Fruit fly (Drosophila melanogaster) whole organism, embryonic: ENCODE measurements around the gene mop.

ENCODE experiments used
- Bdp1 ChIP-seq: fragments of 200-800 bp; sonication (Bioruptor generic); optimal IDR thresholded peaks from 3 replicates; lab custom pipeline; 2016; ENCODE audit warnings: missing biosample characterization, missing genetic modification characterization
- CG10209 ChIP-seq: fragments of 200-800 bp; sonication (Bioruptor generic); optimal IDR thresholded peaks from 3 replicates; lab custom pipeline; 2017; ENCODE audit warnings: missing biosample characterization, mild to moderate bottlenecking, missing genetic modification characterization, missing genetic modification reagents
- CG12236 ChIP-seq: fragments of 200-800 bp; sonication (Bioruptor generic); optimal IDR thresholded peaks from 2 replicates; lab custom pipeline; 2016; ENCODE audit warnings: missing biosample characterization, missing genetic modification characterization
- CG13775 ChIP-seq: fragments of 200-800 bp; sonication (Bioruptor generic); optimal IDR thresholded peaks from 3 replicates; lab custom pipeline; 2017; ENCODE audit warnings: missing biosample characterization, mild to moderate bottlenecking, missing genetic modification characterization
- CG14965 ChIP-seq: fragments of 200-800 bp; sonication (Bioruptor generic); optimal IDR thresholded peaks from 2 replicates; lab custom pipeline; 2016; ENCODE audit warnings: missing biosample characterization, missing genetic modification characterization, borderline replicate concordance
- CG1602 ChIP-seq: fragments of 200-800 bp; sonication (Bioruptor generic); optimal IDR thresholded peaks from 3 replicates; lab custom pipeline; 2016; ENCODE audit warnings: missing biosample characterization, missing genetic modification characterization
- CG31224 ChIP-seq: fragments of 200-800 bp; sonication (Bioruptor generic); IDR thresholded peaks from 2 replicates; pipeline ENCODE4 v1.3.6; 2022; ENCODE audit warnings: missing biosample characterization, missing genetic modification characterization
- CG32772 ChIP-seq: fragments of 200-800 bp; sonication (Bioruptor generic); IDR thresholded peaks from 2 replicates; pipeline ENCODE4 v1.3.6; 2022; ENCODE audit warnings: missing biosample characterization, missing genetic modification characterization
- CG3281 ChIP-seq: fragments of 200-800 bp; sonication (Bioruptor generic); optimal IDR thresholded peaks from 3 replicates; lab custom pipeline; 2017; ENCODE audit warnings: missing biosample characterization, mild to moderate bottlenecking, missing genetic modification characterization
- CG4854 ChIP-seq: fragments of 200-800 bp; sonication (Bioruptor generic); optimal IDR thresholded peaks from 2 replicates; lab custom pipeline; 2016; ENCODE audit warnings: missing biosample characterization, missing genetic modification characterization, inconsistent platforms
- CG5180 ChIP-seq: fragments of 200-800 bp; sonication (Bioruptor generic); optimal IDR thresholded peaks from 3 replicates; lab custom pipeline; 2017; ENCODE audit warnings: missing biosample characterization, missing genetic modification characterization, mild to moderate bottlenecking, moderate library complexity, missing genetic modification reagents
- CG6654 ChIP-seq: fragments of 200-800 bp; sonication (Bioruptor generic); optimal IDR thresholded peaks from 2 replicates; lab custom pipeline; 2017; ENCODE audit warnings: missing biosample characterization, mild to moderate bottlenecking, missing genetic modification characterization
- CG6683 ChIP-seq: fragments of 200-800 bp; sonication (Bioruptor generic); optimal IDR thresholded peaks from 2 replicates; lab custom pipeline; 2017; ENCODE audit warnings: missing biosample characterization, mild to moderate bottlenecking, missing genetic modification characterization, missing genetic modification reagents
- CG8290 ChIP-seq, 3 experiments: fragments of 200-800 bp; sonication (Bioruptor generic); optimal IDR thresholded peaks; 2 replicates each; lab custom pipeline; 2016 to 2019; ENCODE audit warnings: missing biosample characterization in 3 of 3, missing genetic modification characterization in 3 of 3, mild to moderate bottlenecking in 2 of 3, moderate library complexity in 1 of 3
- CG8924 ChIP-seq: fragments of 200-800 bp; optimal IDR thresholded peaks from 3 replicates; lab custom pipeline; 2019; ENCODE audit warnings: missing biosample characterization, mild to moderate bottlenecking, missing genetic modification characterization, moderate library complexity
- CG9876 ChIP-seq: fragments of 200-800 bp; sonication (Bioruptor generic); optimal IDR thresholded peaks from 2 replicates; lab custom pipeline; 2016; ENCODE audit warnings: missing biosample characterization, missing genetic modification characterization
- Camta ChIP-seq: fragments of 200-800 bp; sonication (Bioruptor generic); optimal IDR thresholded peaks from 2 replicates; lab custom pipeline; 2016; ENCODE audit warnings: missing biosample characterization, missing genetic modification characterization
- Deaf1 ChIP-seq: fragments of 200-800 bp; optimal IDR thresholded peaks from 3 replicates; lab custom pipeline; 2019; ENCODE audit warnings: missing biosample characterization, mild to moderate bottlenecking, missing genetic modification characterization, moderate library complexity
- Dek ChIP-seq: fragments of 200-800 bp; sonication (Bioruptor generic); optimal IDR thresholded peaks from 3 replicates; lab custom pipeline; 2019; ENCODE audit warnings: missing biosample characterization, mild to moderate bottlenecking, missing genetic modification characterization, moderate library complexity
- Dip2 ChIP-seq: fragments of 200-800 bp; sonication (Bioruptor generic); IDR thresholded peaks from 2 replicates; pipeline ENCODE4 v1.3.6; 2022; ENCODE audit warnings: missing biosample characterization, missing genetic modification characterization
- Dll ChIP-seq: fragments of 200-800 bp; sonication (Bioruptor generic); IDR thresholded peaks from 4 replicates; pipeline ENCODE4 v1.3.6; 2022; ENCODE audit warnings: missing biosample characterization, missing genetic modification characterization; ENCODE audit not compliant: partially characterized antibody
- Doc2 ChIP-seq: fragments of 200-800 bp; sonication (Bioruptor generic); IDR thresholded peaks from 2 replicates; pipeline ENCODE4 v1.3.6; 2022; ENCODE audit warnings: missing biosample characterization, missing genetic modification characterization
- E2f1 ChIP-seq: fragments of 200-800 bp; sonication (Bioruptor generic); IDR thresholded peaks from 2 replicates; pipeline ENCODE4 v1.3.6; 2022; ENCODE audit warnings: missing biosample characterization, missing genetic modification characterization
- E2f2 ChIP-seq: fragments of 200-800 bp; sonication (Bioruptor generic); IDR thresholded peaks from 2 replicates; pipeline ENCODE4 v1.3.6; 2022; ENCODE audit warnings: missing biosample characterization, missing genetic modification characterization
- Eip74EF ChIP-seq, 2 experiments: fragments of 200-800 bp in 1 of 2; fragments of >200 bp in 1 of 2; sonication (Bioruptor generic) in 1 of 2; optimal IDR thresholded peaks; 2 replicates each; lab custom pipeline; 2017 to 2019; ENCODE audit warnings: missing biosample characterization in 2 of 2, missing genetic modification characterization in 2 of 2, mild to moderate bottlenecking in 1 of 2, moderate library complexity in 1 of 2
- Ets97D ChIP-seq: fragments of 200-800 bp; sonication (Bioruptor generic); optimal IDR thresholded peaks from 3 replicates; lab custom pipeline; 2016; ENCODE audit warnings: missing biosample characterization, missing genetic modification characterization
- Gug ChIP-seq: fragments of 200-800 bp; sonication (Bioruptor generic); IDR thresholded peaks from 4 replicates; pipeline ENCODE4 v1.3.6; 2022; ENCODE audit warnings: missing biosample characterization, missing genetic modification characterization
- Hmr ChIP-seq: fragments of 200-800 bp; sonication (Bioruptor generic); optimal IDR thresholded peaks from 3 replicates; lab custom pipeline; 2017; ENCODE audit warnings: mild to moderate bottlenecking, missing biosample characterization, missing genetic modification reagents, missing genetic modification characterization
- Lhr ChIP-seq: fragments of 200-800 bp; sonication (Bioruptor generic); optimal IDR thresholded peaks from 3 replicates; lab custom pipeline; 2017; ENCODE audit warnings: mild to moderate bottlenecking, missing biosample characterization, missing genetic modification reagents, missing genetic modification characterization
- MESR4 ChIP-seq: fragments of 200-800 bp; sonication (Bioruptor generic); optimal IDR thresholded peaks from 2 replicates; lab custom pipeline; 2018; ENCODE audit warnings: missing biosample characterization, mild to moderate bottlenecking, missing genetic modification characterization, moderate library complexity
- NFAT ChIP-seq: fragments of 200-800 bp; sonication (Bioruptor generic); IDR thresholded peaks from 2 replicates; pipeline ENCODE4 v1.3.6; 2022; ENCODE audit warnings: missing biosample characterization, missing genetic modification characterization
- Nf-YB ChIP-seq: fragments of 200-800 bp; sonication (Bioruptor generic); optimal IDR thresholded peaks from 3 replicates; lab custom pipeline; 2019; ENCODE audit warnings: missing biosample characterization, mild to moderate bottlenecking, missing genetic modification characterization, moderate library complexity
- Ssrp ChIP-seq: fragments of 200-800 bp; sonication (Bioruptor generic); optimal IDR thresholded peaks from 2 replicates; lab custom pipeline; 2018; ENCODE audit warnings: missing biosample characterization, mild to moderate bottlenecking, missing genetic modification characterization, moderate library complexity
- Xrp1 ChIP-seq: fragments of 200-800 bp; sonication (Bioruptor generic); IDR thresholded peaks from 2 replicates; pipeline ENCODE4 v1.3.6; 2022; ENCODE audit warnings: missing biosample characterization, missing genetic modification characterization
- ash1 ChIP-seq: fragments of 200-800 bp; sonication (Bioruptor generic); optimal IDR thresholded peaks from 2 replicates; lab custom pipeline; 2018; ENCODE audit warnings: missing biosample characterization, mild to moderate bottlenecking, missing genetic modification characterization
- corto ChIP-seq: fragments of 200-800 bp; sonication (Bioruptor generic); optimal IDR thresholded peaks from 2 replicates; lab custom pipeline; 2016; ENCODE audit warnings: missing biosample characterization, mild to moderate bottlenecking, missing genetic modification characterization, moderate library complexity
- dm ChIP-seq: fragments of 200-800 bp; sonication (Bioruptor generic); optimal IDR thresholded peaks from 3 replicates; lab custom pipeline; 2016; ENCODE audit warnings: missing biosample characterization, missing genetic modification characterization
- esg ChIP-seq: fragments of 200-800 bp; sonication (Bioruptor generic); conservative IDR thresholded peaks from 2 replicates; pipeline ENCODE4 v1.3.6; 2022; ENCODE audit warnings: missing biosample characterization, missing genetic modification characterization
- grn ChIP-seq: fragments of 200-800 bp; sonication (Bioruptor generic); optimal IDR thresholded peaks from 3 replicates; lab custom pipeline; 2017; ENCODE audit warnings: missing biosample characterization, missing genetic modification characterization
- ken ChIP-seq: fragments of 200-800 bp; sonication (Bioruptor generic); IDR thresholded peaks from 3 replicates; pipeline ENCODE4 v1.3.6; 2022; ENCODE audit warnings: missing biosample characterization, missing genetic modification characterization
- lab ChIP-seq: fragments of 200-800 bp; sonication (Bioruptor generic); optimal IDR thresholded peaks from 3 replicates; lab custom pipeline; 2017; ENCODE audit warnings: missing biosample characterization, missing genetic modification characterization, mild to moderate bottlenecking, moderate library complexity, missing genetic modification reagents
- lilli ChIP-seq: fragments of 200-800 bp; sonication (Bioruptor generic); optimal IDR thresholded peaks from 3 replicates; lab custom pipeline; 2016; ENCODE audit warnings: missing biosample characterization, missing genetic modification characterization
- mirr ChIP-seq: fragments of 200-800 bp; sonication (Bioruptor generic); optimal IDR thresholded peaks from 3 replicates; lab custom pipeline; 2018; ENCODE audit warnings: missing biosample characterization, mild to moderate bottlenecking, missing genetic modification characterization
- salm ChIP-seq: fragments of 200-800 bp; sonication (Bioruptor generic); optimal IDR thresholded peaks from 2 replicates; lab custom pipeline; 2018; ENCODE audit warnings: missing biosample characterization, mild to moderate bottlenecking, missing genetic modification characterization
- sim ChIP-seq: fragments of 200-800 bp; sonication (Bioruptor generic); IDR thresholded peaks from 2 replicates; pipeline ENCODE4 v1.3.6; 2022; ENCODE audit warnings: missing biosample characterization, missing genetic modification characterization
- tin ChIP-seq: fragments of 200-800 bp; sonication (Bioruptor generic); optimal IDR thresholded peaks from 3 replicates; lab custom pipeline; 2016; ENCODE audit warnings: missing biosample characterization, missing genetic modification characterization
- tio ChIP-seq: fragments of 200-800 bp; sonication (Bioruptor generic); optimal IDR thresholded peaks from 2 replicates; lab custom pipeline; 2017; ENCODE audit warnings: missing biosample characterization, missing genetic modification characterization, inconsistent platforms
- toy ChIP-seq: fragments of 200-800 bp; sonication (Bioruptor generic); IDR thresholded peaks from 2 replicates; pipeline ENCODE4 v1.3.6; 2022; ENCODE audit warnings: missing biosample characterization, missing genetic modification characterization

Gene mop

dm6 chr3L:14781082-14781862, 5.3 kb upstream of the mop start (continued):
- TF ChIP-seq Ssrp (tag; lab: Kevin White, UChicago), result peak; percentile 80
- peak; percentile 38; the same call in 1 of the 2 replicates for TF ChIP-seq E2f1 (GFP tag; lab: Robert Waterston, UW)
- no peak for TF ChIP-seq sim (GFP tag; lab: Robert Waterston, UW)
- TF ChIP-seq Ets97D, result peak; percentile 14
- TF ChIP-seq Eip74EF (GFP tag; optimal IDR thresholded peaks at IDR 0.05; lab: Kevin White, UChicago), result peak in 1 of 2 experiments; percentile 98
- TF ChIP-seq toy, result no peak
- 0 out of 4 replicates have a peak, but pooled peaks have one; percentile 52 for TF ChIP-seq Dll (GFP tag; lab: Robert Waterston, UW)
- no peak for TF ChIP-seq Bdp1
- peak; percentile 77 for TF ChIP-seq CG8924 (tag; lab: Kevin White, UChicago)
- peak; percentile 50 for TF ChIP-seq tin (GFP tag; lab: Kevin White, UChicago)
- TF ChIP-seq CG1602 (GFP tag; lab: Kevin White, UChicago), result peak; percentile 58
- peak; percentile 52 for TF ChIP-seq Nf-YB (GFP tag; lab: Kevin White, UChicago)
- no peak for TF ChIP-seq CG14965
- peak; percentile 5 for TF ChIP-seq Lhr
- TF ChIP-seq CG5180 (GFP tag; lab: Kevin White, UChicago), result peak; percentile 56
- TF ChIP-seq CG6683 (GFP tag; lab: Kevin White, UChicago), result peak; percentile 72
- peak; percentile 80 for TF ChIP-seq CG9876 (GFP tag; lab: Kevin White, UChicago)
- no peak; the same call in 1 of the 2 replicates for TF ChIP-seq E2f2 (GFP tag; lab: Robert Waterston, UW)
- TF ChIP-seq CG12236 (GFP tag; lab: Kevin White, UChicago), result peak; percentile 20
- peak; percentile 50 for TF ChIP-seq Camta (GFP tag; lab: Kevin White, UChicago)
- TF ChIP-seq lilli (GFP tag; lab: Kevin White, UChicago), result peak; percentile 8
- peak; percentile 75 for TF ChIP-seq CG13775 (GFP tag; lab: Kevin White, UChicago)
- peak; percentile 26 for TF ChIP-seq Dek (tag; lab: Kevin White, UChicago)
- TF ChIP-seq ash1 (GFP tag; lab: Kevin White, UChicago), result no peak
- TF ChIP-seq NFAT (GFP tag; lab: Robert Waterston, UW), result no peak
- peak; percentile 73 for TF ChIP-seq Xrp1 (GFP tag; lab: Robert Waterston, UW)
- peak; percentile 76 for TF ChIP-seq CG10209
- no peak for TF ChIP-seq Gug (GFP tag; lab: Robert Waterston, UW)
- TF ChIP-seq CG8290 (GFP tag; optimal IDR thresholded peaks at IDR 0.05; lab: Kevin White, UChicago), result peak; percentile 24
- peak; percentile 12 to 66 for TF ChIP-seq CG8290 (tag; optimal IDR thresholded peaks at IDR 0.05; lab: Kevin White, UChicago)
- TF ChIP-seq lab (GFP tag; lab: Kevin White, UChicago), result peak; percentile 64
- no peak for TF ChIP-seq CG31224 (GFP tag; lab: Robert Waterston, UW)
- peak; percentile 71 for TF ChIP-seq CG3281
- peak; percentile 28 for TF ChIP-seq Deaf1 (tag; lab: Kevin White, UChicago)
- TF ChIP-seq corto, result peak; percentile 9
- TF ChIP-seq mirr (GFP tag; lab: Kevin White, UChicago), result peak; percentile 97
- TF ChIP-seq esg (GFP tag; lab: Robert Waterston, UW), result no peak; the same call in 1 of the 2 replicates
- no peak for TF ChIP-seq MESR4 (GFP tag; lab: Kevin White, UChicago)
- peak; percentile 52; the same call in 1 of the 3 replicates for TF ChIP-seq ken (GFP tag; lab: Robert Waterston, UW)
- no peak for TF ChIP-seq dm (GFP tag; lab: Kevin White, UChicago)
- peak; percentile 72 for TF ChIP-seq Hmr
- no peak for TF ChIP-seq Doc2
- no peak for TF ChIP-seq grn (GFP tag; lab: Kevin White, UChicago)
- no peak for TF ChIP-seq Dip2 (GFP tag; lab: Robert Waterston, UW)
- TF ChIP-seq CG4854 (GFP tag; lab: Kevin White, UChicago), result no peak
- no peak for TF ChIP-seq salm (tag; lab: Kevin White, UChicago)
- no peak for TF ChIP-seq CG32772
- TF ChIP-seq tio (GFP tag; lab: Kevin White, UChicago), result peak; percentile 63
- peak; percentile 60 for TF ChIP-seq CG6654 (GFP tag; lab: Kevin White, UChicago)
